Fruit fly (Drosophila melanogaster) S2 (cell line): ENCODE data around the gene DhpD.

Experiments
- CG8478 ChIP-seq: fragments of >200 bp; optimal IDR thresholded peaks from 2 replicates; lab custom pipeline; 2018
- CTCF ChIP-seq, 2 experiments: fragments of >200 bp; optimal IDR thresholded peaks; 2 replicates each; lab custom pipeline; 2018

- TF ChIP-seq CG8478 (lab: Kevin White, UChicago): no peak
- no peak for TF ChIP-seq CTCF (optimal IDR thresholded peaks at IDR 0.05; lab: Kevin White, UChicago)
These were observed 7.5 kb upstream of the DhpD start for dm6 chr3R:4236534-4236933.
